Worm (Caenorhabditis elegans) whole organism, young adult: ENCODE results near the gene F39G3.2.

Experiments used
- B0019.2 ChIP-seq: fragments of 200-800 bp; sonication (Bioruptor generic); conservative IDR thresholded peaks from 2 replicates; pipeline ENCODE4 v1.3.6; 2022; ENCODE audit warnings: missing genetic modification reagents, missing genetic modification characterization, missing compliant biosample characterization
- B0035.1 ChIP-seq: sonication (generic microtip); optimal IDR thresholded peaks from 2 replicates; lab custom pipeline; 2016; ENCODE audit warnings: missing genetic modification characterization, mild to moderate bottlenecking, missing compliant biosample characterization, missing genotype, missing genetic modification reagents
- B0336.3 ChIP-seq: fragments of 200-800 bp; sonication (Bioruptor generic); IDR thresholded peaks from 2 replicates; pipeline ENCODE4 v1.3.6; 2022; ENCODE audit warnings: missing genetic modification characterization, missing compliant biosample characterization
- F10E7.11 ChIP-seq: sonication (generic microtip); optimal IDR thresholded peaks from 2 replicates; lab custom pipeline; 2017; ENCODE audit warnings: mild to moderate bottlenecking, missing genetic modification characterization, moderate library complexity, missing compliant biosample characterization
- F55B11.4 ChIP-seq: sonication (generic microtip); optimal IDR thresholded peaks from 2 replicates; lab custom pipeline; 2016; ENCODE audit warnings: missing compliant biosample characterization, missing genetic modification characterization, borderline replicate concordance; ENCODE audit not compliant: insufficient read depth
- F57C9.4 ChIP-seq: sonication (generic microtip); optimal IDR thresholded peaks from 2 replicates; lab custom pipeline; 2017; ENCODE audit warnings: mild to moderate bottlenecking, missing genetic modification characterization, missing compliant biosample characterization
- T07F8.4 ChIP-seq: sonication (generic microtip); optimal IDR thresholded peaks from 2 replicates; lab custom pipeline; 2016; ENCODE audit warnings: mild to moderate bottlenecking, missing genetic modification characterization, moderate library complexity, missing compliant biosample characterization
- Y53F4B.3 ChIP-seq: fragments of 200-800 bp; sonication (Bioruptor generic); IDR thresholded peaks from 2 replicates; pipeline ENCODE4 v1.3.6; 2022; ENCODE audit warnings: missing genetic modification reagents, missing genetic modification characterization, missing compliant biosample characterization
- Y67H2A.10 ChIP-seq: fragments of 200-800 bp; sonication (Bioruptor generic); conservative IDR thresholded peaks from 2 replicates; pipeline ENCODE4 v1.3.6; 2022; ENCODE audit warnings: missing genetic modification reagents, missing genetic modification characterization, missing compliant biosample characterization
- Y79H2A.3 ChIP-seq: fragments of 200-800 bp; sonication (Bioruptor generic); conservative IDR thresholded peaks from 2 replicates; pipeline ENCODE4 v1.3.6; 2022; ENCODE audit warnings: missing genetic modification reagents, missing genetic modification characterization, missing compliant biosample characterization
- Y95B8A.8 ChIP-seq: fragments of 200-800 bp; sonication (Bioruptor generic); IDR thresholded peaks from 2 replicates; pipeline ENCODE4 v1.3.6; 2022; ENCODE audit warnings: missing genetic modification reagents, missing genetic modification characterization, missing compliant biosample characterization
- akir-1 ChIP-seq: fragments of 200-800 bp; sonication (Bioruptor generic); optimal IDR thresholded peaks from 2 replicates; lab custom pipeline; 2018; ENCODE audit warnings: mild to moderate bottlenecking, missing genetic modification characterization, moderate library complexity, missing compliant biosample characterization
- aptf-3 ChIP-seq: fragments of 200-800 bp; sonication (Bioruptor generic); IDR thresholded peaks from 2 replicates; pipeline ENCODE4 v1.3.6; 2022; ENCODE audit warnings: missing genetic modification characterization, missing compliant biosample characterization
- attf-6 ChIP-seq: fragments of 200-800 bp; sonication (Bioruptor generic); IDR thresholded peaks from 2 replicates; pipeline ENCODE4 v1.3.6; 2022; ENCODE audit warnings: missing genetic modification reagents, missing genetic modification characterization, missing compliant biosample characterization
- bed-2 ChIP-seq: fragments of 200-800 bp; sonication (Bioruptor generic); IDR thresholded peaks from 2 replicates; pipeline ENCODE4 v1.3.6; 2022; ENCODE audit warnings: missing genetic modification reagents, missing genetic modification characterization, missing compliant biosample characterization
- ceh-27 ChIP-seq: fragments of 200-800 bp; sonication (Bioruptor generic); optimal IDR thresholded peaks from 2 replicates; lab custom pipeline; 2018; ENCODE audit warnings: mild to moderate bottlenecking, missing genetic modification characterization, moderate library complexity, missing compliant biosample characterization
- ceh-79 ChIP-seq: sonication (generic microtip); optimal IDR thresholded peaks from 2 replicates; lab custom pipeline; 2017; ENCODE audit warnings: mild to moderate bottlenecking, missing genetic modification characterization, missing compliant biosample characterization
- chd-7 ChIP-seq: sonication (generic microtip); optimal IDR thresholded peaks from 2 replicates; lab custom pipeline; 2016; ENCODE audit warnings: mild to moderate bottlenecking, missing genetic modification characterization, moderate library complexity, missing compliant biosample characterization
- egl-44 ChIP-seq: fragments of 200-800 bp; sonication (Bioruptor generic); IDR thresholded peaks from 2 replicates; pipeline ENCODE4 v1.3.6; 2022; ENCODE audit warnings: missing genetic modification reagents, missing genetic modification characterization, missing compliant biosample characterization
- fkh-3 ChIP-seq: sonication (generic microtip); optimal IDR thresholded peaks from 2 replicates; lab custom pipeline; 2016; ENCODE audit warnings: mild to moderate bottlenecking, missing genetic modification characterization, missing compliant biosample characterization
- hlh-26 ChIP-seq: fragments of 200-800 bp; sonication (Bioruptor generic); conservative IDR thresholded peaks from 2 replicates; pipeline ENCODE4 v1.3.6; 2022; ENCODE audit warnings: missing genetic modification reagents, missing genetic modification characterization, missing compliant biosample characterization
- hrde-1 ChIP-seq: sonication (generic microtip); optimal IDR thresholded peaks from 2 replicates; lab custom pipeline; 2016; ENCODE audit warnings: missing genetic modification characterization, mild to moderate bottlenecking, missing compliant biosample characterization, moderate library complexity, missing genotype, missing genetic modification reagents, borderline replicate concordance
- lag-1 ChIP-seq: fragments of 200-800 bp; sonication (Bioruptor generic); IDR thresholded peaks from 2 replicates; pipeline ENCODE4 v1.3.6; 2022; ENCODE audit warnings: missing genetic modification reagents, missing genetic modification characterization, missing compliant biosample characterization
- lin-35 ChIP-seq, 3 experiments: fragments of 150-350 bp in 2 of 3; sonication (generic microtip) in 1 of 3; optimal IDR thresholded peaks; 2 replicates each; lab custom pipeline; 2014 to 2018; ENCODE audit warnings: missing biosample characterization in 3 of 3, missing genetic modification characterization in 3 of 3, missing genetic modification reagents in 3 of 3
- lin-54 ChIP-seq: fragments of 200-800 bp; sonication (Bioruptor generic); optimal IDR thresholded peaks from 2 replicates; lab custom pipeline; 2018; ENCODE audit warnings: mild to moderate bottlenecking, missing genetic modification characterization, missing compliant biosample characterization
- madf-6 ChIP-seq: fragments of 200-800 bp; sonication (Bioruptor generic); IDR thresholded peaks from 2 replicates; pipeline ENCODE4 v1.3.6; 2022; ENCODE audit warnings: missing genetic modification reagents, missing genetic modification characterization, missing compliant biosample characterization
- nfyb-1 ChIP-seq: fragments of 200-800 bp; sonication (Bioruptor generic); IDR thresholded peaks from 2 replicates; pipeline ENCODE4 v1.3.6; 2022; ENCODE audit warnings: missing genetic modification reagents, missing genetic modification characterization, missing compliant biosample characterization
- nhr-120 ChIP-seq: fragments of 200-800 bp; sonication (Bioruptor generic); IDR thresholded peaks from 2 replicates; pipeline ENCODE4 v1.3.6; 2022; ENCODE audit warnings: missing genetic modification characterization, missing compliant biosample characterization
- nhr-27 ChIP-seq: fragments of 200-800 bp; sonication (Bioruptor generic); optimal IDR thresholded peaks from 2 replicates; lab custom pipeline; 2018; ENCODE audit warnings: mild to moderate bottlenecking, missing genetic modification characterization, moderate library complexity, missing compliant biosample characterization
- nhr-80 ChIP-seq: sonication (generic microtip); optimal IDR thresholded peaks from 2 replicates; lab custom pipeline; 2016; ENCODE audit warnings: missing genetic modification characterization, missing compliant biosample characterization
- rec-8 ChIP-seq, 2 experiments: sonication (generic microtip); optimal IDR thresholded peaks; 2 replicates each; lab custom pipeline; 2016; ENCODE audit warnings: mild to moderate bottlenecking in 2 of 2, missing genetic modification characterization in 2 of 2, missing genetic modification reagents in 2 of 2, missing genotype in 2 of 2, missing biosample characterization in 1 of 2, missing compliant biosample characterization in 1 of 2, moderate library complexity in 1 of 2
- rpc-1 ChIP-seq, 2 experiments: fragments of 150-350 bp in 1 of 2; sonication (generic microtip) in 1 of 2; optimal IDR thresholded peaks; 2 replicates each; lab custom pipeline; 2014 to 2018; ENCODE audit warnings: missing biosample characterization in 1 of 2, missing genetic modification characterization in 1 of 2, missing genetic modification reagents in 1 of 2, missing genotype in 1 of 2
- snpc-3.4 ChIP-seq: sonication (generic microtip); optimal IDR thresholded peaks from 2 replicates; lab custom pipeline; 2017; ENCODE audit warnings: missing genetic modification characterization, mild to moderate bottlenecking, missing compliant biosample characterization, antibody characterized with exemption, moderate library complexity, missing genotype, missing genetic modification reagents
- snpc-4 ChIP-seq, 5 experiments: fragments of 150-350 bp in 1 of 5; sonication (generic microtip) in 4 of 5; optimal IDR thresholded peaks; 2 replicates each; lab custom pipeline; 2014 to 2018; ENCODE audit warnings: missing genetic modification characterization in 5 of 5, missing biosample characterization in 3 of 5, antibody characterized with exemption in 2 of 5, mild to moderate bottlenecking in 2 of 5, missing compliant biosample characterization in 2 of 5, missing genotype in 2 of 5, moderate library complexity in 2 of 5, missing genetic modification reagents in 1 of 5
- sptf-2 ChIP-seq: fragments of 200-800 bp; sonication (Bioruptor generic); optimal IDR thresholded peaks from 2 replicates; lab custom pipeline; 2018; ENCODE audit warnings: mild to moderate bottlenecking, missing genetic modification characterization, missing compliant biosample characterization
- tbp1 ChIP-seq: fragments of 200-800 bp; sonication (Bioruptor generic); optimal IDR thresholded peaks from 2 replicates; lab custom pipeline; 2018; ENCODE audit warnings: mild to moderate bottlenecking, missing genetic modification characterization, missing compliant biosample characterization
- zfh-2 ChIP-seq: fragments of 200-800 bp; sonication (Bioruptor generic); conservative IDR thresholded peaks from 2 replicates; pipeline ENCODE4 v1.3.6; 2022; ENCODE audit warnings: missing genetic modification reagents, missing genetic modification characterization, missing compliant biosample characterization
- ztf-18 ChIP-seq: sonication (generic microtip); optimal IDR thresholded peaks from 2 replicates; lab custom pipeline; 2016; ENCODE audit warnings: missing genotype, mild to moderate bottlenecking, missing genetic modification characterization, missing compliant biosample characterization
- ztf-22 ChIP-seq: fragments of 200-800 bp; sonication (Bioruptor generic); optimal IDR thresholded peaks from 2 replicates; lab custom pipeline; 2018; ENCODE audit warnings: mild to moderate bottlenecking, missing genetic modification characterization, moderate library complexity, missing compliant biosample characterization
- ztf-25 ChIP-seq: fragments of 200-800 bp; sonication (Bioruptor generic); IDR thresholded peaks from 2 replicates; pipeline ENCODE4 v1.3.6; 2022; ENCODE audit warnings: missing genetic modification reagents, missing genetic modification characterization, missing compliant biosample characterization

Gene F39G3.2

ce11 chrV:4731154-4731961 is 6.3 kb upstream of the F39G3.2 start, which contains the start of gene F39G3.3 (continued):
- no peak for TF ChIP-seq ztf-22
- no peak for TF ChIP-seq F10E7.11 (tag; lab: Kevin White, UChicago)
- no peak for TF ChIP-seq Y67H2A.10 (GFP tag; lab: Robert Waterston, UW)
- peak; percentile 72 for TF ChIP-seq ztf-18 (tag; lab: Kevin White, UChicago)
- TF ChIP-seq lin-35 (GFP tag; optimal IDR thresholded peaks at IDR 0.05; lab: Kevin White, UChicago): peak in 1 of 3 experiments; percentile 38
- no peak for TF ChIP-seq aptf-3
- TF ChIP-seq fkh-3: no peak
- TF ChIP-seq ceh-79: no peak
- TF ChIP-seq nhr-120 (GFP tag; lab: Robert Waterston, UW): no peak
- TF ChIP-seq lag-1 (GFP tag; lab: Robert Waterston, UW): no peak
- no peak for TF ChIP-seq snpc-3.4
- TF ChIP-seq rec-8 (tag; optimal IDR thresholded peaks at IDR 0.05; lab: Kevin White, UChicago): no peak
- no peak for TF ChIP-seq egl-44 (GFP tag; lab: Robert Waterston, UW)
- TF ChIP-seq ceh-27 (GFP tag; lab: Kevin White, UChicago): peak; percentile 24
- TF ChIP-seq bed-2 (GFP tag; lab: Robert Waterston, UW): no peak
- no peak for TF ChIP-seq T07F8.4 (tag; lab: Kevin White, UChicago)
- peak; percentile 21 for TF ChIP-seq snpc-4 (GFP tag; optimal IDR thresholded peaks at IDR 0.05; lab: Kevin White, UChicago)
- peak in 3 of 4 experiments; percentile 43 to 64 (median 59) for TF ChIP-seq snpc-4 (tag; optimal IDR thresholded peaks at IDR 0.05; lab: Kevin White, UChicago)
- peak; percentile 32 for TF ChIP-seq nhr-80 (tag; lab: Kevin White, UChicago)
- TF ChIP-seq F57C9.4: no peak
- peak; percentile 79 for TF ChIP-seq hrde-1 (tag; lab: Kevin White, UChicago)
- TF ChIP-seq tbp1: peak; percentile 48
- no peak for TF ChIP-seq sptf-2 (GFP tag; lab: Kevin White, UChicago)
- TF ChIP-seq B0035.1 (tag; lab: Kevin White, UChicago): no peak
- TF ChIP-seq F55B11.4 (tag; lab: Kevin White, UChicago): no peak
- no peak for TF ChIP-seq Y95B8A.8 (GFP tag; lab: Robert Waterston, UW)
- TF ChIP-seq attf-6: 0 out of 2 replicates have a peak, but pooled peaks have one; percentile 8
- no peak for TF ChIP-seq B0019.2 (GFP tag; lab: Robert Waterston, UW)
- peak; percentile 45 for TF ChIP-seq rpc-1 (optimal IDR thresholded peaks at IDR 0.05; lab: Kevin White, UChicago)
- TF ChIP-seq rpc-1 (tag; optimal IDR thresholded peaks at IDR 0.05; lab: Kevin White, UChicago): no peak
- no peak for TF ChIP-seq nhr-27
- no peak for TF ChIP-seq hlh-26
- TF ChIP-seq akir-1 (GFP tag; lab: Kevin White, UChicago): no peak

ce11 chrV:4733952-4734351 is 3.7 kb upstream of the F39G3.2 start:
- TF ChIP-seq lin-35 (GFP tag; optimal IDR thresholded peaks at IDR 0.05; lab: Kevin White, UChicago): no peak
- 0 out of 2 replicates have a peak, but pooled peaks have one; percentile 58 for TF ChIP-seq nfyb-1 (GFP tag; lab: Robert Waterston, UW)
- peak; percentile 58; the same call in 1 of the 2 replicates for TF ChIP-seq zfh-2 (GFP tag; lab: Robert Waterston, UW)

ce11 chrV:4734608-4735007 is 3.0 kb upstream of the F39G3.2 start:
- TF ChIP-seq madf-6 (GFP tag; lab: Robert Waterston, UW) (peak; percentile 52), Y79H2A.3 (GFP tag; lab: Robert Waterston, UW) (peak; percentile 85), B0336.3 (GFP tag; lab: Robert Waterston, UW) (0 out of 2 replicates have a peak, but pooled peaks have one; percentile 19), chd-7 (peak; percentile 0), Y53F4B.3 (no peak), ztf-25 (GFP tag; lab: Robert Waterston, UW) (0 out of 2 replicates have a peak, but pooled peaks have one; percentile 50), tbp1 (no peak), lin-54 (peak; percentile 17)
